Fruit fly (Drosophila melanogaster): Measurements from ENCODE around the gene CG31823.

Gene CG31823

dm6 chr2L:15853826-15854225 lies 46.5 kb downstream of the CG31823 start, which contains the start of gene Tektin-A:
TSS of gene Tektin-A (plus strand) at chr2L:15854126.
- no peak for TF ChIP-seq CG3919 (GFP tag; optimal IDR thresholded peaks at IDR 0.05)
- TF ChIP-seq salr (GFP tag; optimal IDR thresholded peaks at IDR 0.05): no peak
- no peak for TF ChIP-seq CG8319 (GFP tag; optimal IDR thresholded peaks at IDR 0.05)
- TF ChIP-seq Sox102F (GFP tag; optimal IDR thresholded peaks at IDR 0.05): no peak
- no peak for TF ChIP-seq cyc (GFP tag; optimal IDR thresholded peaks at IDR 0.05)
- TF ChIP-seq Lpt (GFP tag; optimal IDR thresholded peaks at IDR 0.05): no peak
- no peak for TF ChIP-seq net (GFP tag; optimal IDR thresholded peaks at IDR 0.05)
- no peak for TF ChIP-seq CG8632 (GFP tag; optimal IDR thresholded peaks at IDR 0.05)
- no peak for TF ChIP-seq spab (GFP tag; optimal IDR thresholded peaks at IDR 0.05)
- TF ChIP-seq Eip78C (GFP tag): no peak
- TF ChIP-seq CG6163 (GFP tag; IDR thresholded peaks at IDR 0.05): no peak
- no peak for TF ChIP-seq CG6792 (GFP tag; optimal IDR thresholded peaks at IDR 0.05)

dm6 chr2L:15852292-15852691 lies 48.0 kb downstream of the CG31823 start, which contains the start of gene CG13243:
TSS of gene CG13243 (plus strand) at chr2L:15852592.
- no peak for TF ChIP-seq Sox15 (GFP tag; optimal IDR thresholded peaks at IDR 0.05)
- TF ChIP-seq CG32006 (GFP tag; optimal IDR thresholded peaks at IDR 0.05): no peak
- no peak for TF ChIP-seq CG6854 (GFP tag; optimal IDR thresholded peaks at IDR 0.05)

All from whole organism, prepupa.